Worm (Caenorhabditis elegans) whole organism, early embryonic: ENCODE measurements around the gene pud-1.1.
"Not testable (repeated sequence)": the region's sequence is repeated elsewhere in the genome, so short reads cannot be mapped to it uniquely, and the experiment has no call there.

Source experiments
- B0310.2 ChIP-seq: sonication (generic microtip); optimal IDR thresholded peaks from 2 replicates; lab custom pipeline; 2016; ENCODE audit warnings: mild to moderate bottlenecking, missing genetic modification characterization, missing compliant biosample characterization
- F13C5.2 ChIP-seq: sonication (generic microtip); optimal IDR thresholded peaks from 2 replicates; lab custom pipeline; 2017; ENCODE audit warnings: mild to moderate bottlenecking, missing genetic modification characterization, inconsistent platforms, missing compliant biosample characterization
- aly-1 ChIP-seq: sonication (generic microtip); optimal IDR thresholded peaks from 2 replicates; lab custom pipeline; 2016; ENCODE audit warnings: missing genetic modification characterization, missing compliant biosample characterization
- ama-1 ChIP-seq: fragments of 150-350 bp; optimal IDR thresholded peaks from 2 replicates; lab custom pipeline; 2014
- ceh-13 ChIP-seq: fragments of 200-800 bp; sonication (Bioruptor generic); optimal IDR thresholded peaks from 2 replicates; lab custom pipeline; 2018; ENCODE audit warnings: mild to moderate bottlenecking, missing genetic modification characterization, missing compliant biosample characterization
- ceh-36 ChIP-seq: sonication (generic microtip); optimal IDR thresholded peaks from 2 replicates; lab custom pipeline; 2016; ENCODE audit warnings: missing genetic modification characterization, inconsistent platforms, missing compliant biosample characterization
- ets-7 ChIP-seq: sonication (generic microtip); optimal IDR thresholded peaks from 2 replicates; lab custom pipeline; 2016; ENCODE audit warnings: missing genotype, missing genetic modification characterization, missing compliant biosample characterization
- flt-1 ChIP-seq: fragments of 200-800 bp; sonication (Bioruptor generic); IDR thresholded peaks from 2 replicates; pipeline ENCODE4 v1.3.6; 2022; ENCODE audit warnings: missing genetic modification characterization, missing compliant biosample characterization
- hmbx-1 ChIP-seq: sonication (generic microtip); optimal IDR thresholded peaks from 2 replicates; lab custom pipeline; 2016; ENCODE audit warnings: mild to moderate bottlenecking, missing genetic modification characterization, missing compliant biosample characterization
- hmg-4 ChIP-seq: fragments of 200-800 bp; sonication (Bioruptor generic); optimal IDR thresholded peaks from 2 replicates; lab custom pipeline; 2018; ENCODE audit warnings: mild to moderate bottlenecking, missing genetic modification characterization, missing compliant biosample characterization
- hnd-1 ChIP-seq: sonication (generic microtip); optimal IDR thresholded peaks from 2 replicates; lab custom pipeline; 2016; ENCODE audit warnings: missing genetic modification characterization, missing compliant biosample characterization
- pes-1 ChIP-seq: fragments of 200-800 bp; sonication (Bioruptor generic); IDR thresholded peaks from 2 replicates; pipeline ENCODE4 v1.3.6; 2022; ENCODE audit warnings: missing genetic modification reagents, missing genetic modification characterization, missing compliant biosample characterization
- scrt-1 ChIP-seq: fragments of 200-800 bp; sonication (Bioruptor generic); IDR thresholded peaks from 2 replicates; pipeline ENCODE4 v1.3.6; 2022; ENCODE audit warnings: missing genetic modification characterization, missing compliant biosample characterization
- sea-1 ChIP-seq: fragments of 200-800 bp; sonication (Bioruptor generic); conservative IDR thresholded peaks from 2 replicates; pipeline ENCODE4 v1.3.6; 2022; ENCODE audit warnings: missing genetic modification characterization, missing compliant biosample characterization
- tbx-11 ChIP-seq: fragments of 200-800 bp; sonication (Bioruptor generic); IDR thresholded peaks from 2 replicates; pipeline ENCODE4 v1.3.6; 2022; ENCODE audit warnings: missing genetic modification characterization, missing compliant biosample characterization
- tbx-37 ChIP-seq: fragments of 200-800 bp; sonication (Bioruptor generic); conservative IDR thresholded peaks from 2 replicates; pipeline ENCODE4 v1.3.6; 2022; ENCODE audit warnings: missing genetic modification reagents, missing genetic modification characterization, missing compliant biosample characterization
- tra-4 ChIP-seq: sonication (generic microtip); optimal IDR thresholded peaks from 2 replicates; lab custom pipeline; 2017; ENCODE audit warnings: missing genetic modification characterization, missing compliant biosample characterization

pud-1.1 gene

ce11 chrV:2303775-2304174, 26.5 kb upstream of the pud-1.1 start, which contains the start of gene irld-15:
Gene irld-15 (minus strand): TSS chrV:2303875.
- TF ChIP-seq scrt-1 (GFP tag; lab: Robert Waterston, UW) (no peak), ama-1 (lab: Kevin White, UChicago) (no peak), hnd-1 (tag; lab: Kevin White, UChicago) (no peak), B0310.2 (no peak), ceh-36 (tag; lab: Kevin White, UChicago) (no peak), flt-1 (GFP tag; lab: Robert Waterston, UW) (no peak), sea-1 (no peak), pes-1 (no peak), ets-7 (tag; lab: Kevin White, UChicago) (no peak), hmbx-1 (tag; lab: Kevin White, UChicago) (no peak)

ce11 chrV:2306383-2306782, 23.8 kb upstream of the pud-1.1 start:
- TF ChIP-seq tbx-11 (GFP tag; lab: Robert Waterston, UW) (no peak), aly-1 (no peak), ets-7 (tag; lab: Kevin White, UChicago) (no peak), tbx-37 (GFP tag; lab: Robert Waterston, UW) (no peak), ama-1 (lab: Kevin White, UChicago) (no peak), hmg-4 (no peak), F13C5.2 (tag; lab: Kevin White, UChicago) (no peak), flt-1 (GFP tag; lab: Robert Waterston, UW) (no peak), pes-1 (no peak), sea-1 (no peak), hmbx-1 (tag; lab: Kevin White, UChicago) (no peak), B0310.2 (no peak), ceh-36 (tag; lab: Kevin White, UChicago) (no peak), ceh-13 (GFP tag; lab: Kevin White, UChicago) (no peak), tra-4 (tag; lab: Kevin White, UChicago) (no peak), scrt-1 (GFP tag; lab: Robert Waterston, UW) (no peak), hnd-1 (tag; lab: Kevin White, UChicago) (no peak)

- no peak for TF ChIP-seq flt-1 (GFP tag; lab: Robert Waterston, UW)
- no peak for TF ChIP-seq sea-1
- no peak for TF ChIP-seq pes-1
- TF ChIP-seq ceh-13 (GFP tag; lab: Kevin White, UChicago): no peak
- no peak for TF ChIP-seq F13C5.2 (tag; lab: Kevin White, UChicago)
- TF ChIP-seq ets-7 (tag; lab: Kevin White, UChicago): no peak
- TF ChIP-seq hmbx-1 (tag; lab: Kevin White, UChicago): no peak
Measured at ce11 chrV:2308246-2308645, 22.0 kb upstream of the pud-1.1 start.

- TF ChIP-seq tbx-37 (GFP tag; lab: Robert Waterston, UW); pes-1; flt-1 (GFP tag; lab: Robert Waterston, UW): not testable (repeated sequence)
Measured at ce11 chrV:2321001-2321400, 9.2 kb upstream of the pud-1.1 start, which contains the start of gene Y19D10B.6. Gene Y19D10B.6 (minus strand): TSS chrV:2321101.

- TF ChIP-seq pes-1; F13C5.2 (tag; lab: Kevin White, UChicago); ceh-36 (tag; lab: Kevin White, UChicago): not testable (repeated sequence)
Measured at ce11 chrV:2322466-2322865, 7.8 kb upstream of the pud-1.1 start, which contains the start of gene pud-1.2. Gene pud-1.2 (minus strand): TSS chrV:2322566.

ce11 chrV:2324260-2324659, 6.0 kb upstream of the pud-1.1 start:
- TF ChIP-seq pes-1 (no peak), flt-1 (GFP tag; lab: Robert Waterston, UW) (no peak), ceh-13 (GFP tag; lab: Kevin White, UChicago) (no peak), ets-7 (tag; lab: Kevin White, UChicago) (no peak), aly-1 (no peak), tbx-11 (GFP tag; lab: Robert Waterston, UW) (no peak), scrt-1 (GFP tag; lab: Robert Waterston, UW) (no peak), hnd-1 (tag; lab: Kevin White, UChicago) (no peak), F13C5.2 (tag; lab: Kevin White, UChicago) (no peak), hmg-4 (no peak), tra-4 (tag; lab: Kevin White, UChicago) (no peak)

ce11 chrV:2325052-2325451, 5.2 kb upstream of the pud-1.1 start, which contains the start of gene pud-3:
Gene pud-3 (minus strand): TSS chrV:2325152.
- no peak for TF ChIP-seq F13C5.2 (tag; lab: Kevin White, UChicago)
- TF ChIP-seq hmbx-1 (tag; lab: Kevin White, UChicago): no peak
- no peak for TF ChIP-seq sea-1
- TF ChIP-seq tbx-11 (GFP tag; lab: Robert Waterston, UW): no peak
- TF ChIP-seq tra-4 (tag; lab: Kevin White, UChicago): no peak
- no peak for TF ChIP-seq ceh-13 (GFP tag; lab: Kevin White, UChicago)
- no peak for TF ChIP-seq tbx-37 (GFP tag; lab: Robert Waterston, UW)
- no peak for TF ChIP-seq flt-1 (GFP tag; lab: Robert Waterston, UW)
- no peak for TF ChIP-seq aly-1

ce11 chrV:2326378-2326777, 3.9 kb upstream of the pud-1.1 start, which contains the start of gene pud-4:
Gene pud-4 (plus strand): TSS chrV:2326678.
- TF ChIP-seq aly-1 (no peak), hmg-4 (no peak), B0310.2 (no peak), flt-1 (GFP tag; lab: Robert Waterston, UW) (no peak), ceh-36 (tag; lab: Kevin White, UChicago) (no peak), tbx-11 (GFP tag; lab: Robert Waterston, UW) (no peak), tra-4 (tag; lab: Kevin White, UChicago) (no peak), scrt-1 (GFP tag; lab: Robert Waterston, UW) (no peak), ama-1 (lab: Kevin White, UChicago) (no peak), pes-1 (no peak), ets-7 (tag; lab: Kevin White, UChicago) (no peak), hnd-1 (tag; lab: Kevin White, UChicago) (no peak), tbx-37 (GFP tag; lab: Robert Waterston, UW) (no peak), sea-1 (no peak), F13C5.2 (tag; lab: Kevin White, UChicago) (no peak)
